Fruit fly (Drosophila melanogaster): Measurements from ENCODE around the gene ntc.
A peak's percentile ranks its signal among the peaks of the same experiment; 100 is the strongest.

Gene ntc

DNA sequence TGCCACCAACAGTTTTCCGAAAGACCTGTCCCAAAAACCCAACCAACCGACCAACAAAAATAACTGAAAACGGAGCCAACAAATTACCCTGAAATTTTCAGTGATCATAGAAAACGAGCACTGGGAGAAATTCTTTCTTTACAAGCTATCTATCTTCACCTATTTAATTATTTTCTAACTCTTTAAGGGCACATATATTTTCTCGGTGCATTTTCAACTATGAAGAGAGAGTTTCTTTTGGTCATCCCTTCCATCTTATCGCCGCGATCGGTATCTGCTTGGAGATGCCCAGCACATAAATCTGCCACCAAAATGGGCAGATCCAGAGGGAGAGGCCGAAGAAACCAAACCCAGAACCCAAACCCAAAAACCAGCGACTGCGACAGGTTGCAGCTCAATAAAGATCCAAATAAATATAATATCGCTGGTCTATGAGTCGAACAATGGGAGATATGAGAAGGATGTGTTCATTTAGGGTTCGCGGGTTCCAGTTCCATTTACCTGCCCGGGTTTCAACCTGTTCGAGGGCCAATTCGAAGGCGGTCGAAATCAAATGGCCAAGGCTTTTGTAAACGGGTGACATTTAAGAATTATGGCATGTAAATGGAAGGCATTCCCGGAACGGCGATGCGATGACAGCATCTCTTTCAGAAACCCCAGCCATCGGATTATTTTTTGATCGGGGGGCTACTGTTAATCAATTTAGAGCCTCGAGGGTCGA lies 36.9 kb upstream of the ntc start (continued):
- peak; percentile 68 for TF ChIP-seq CG10959 (GFP tag; IDR thresholded peaks at IDR 0.05)
- no peak for TF ChIP-seq fd3F (GFP tag; optimal IDR thresholded peaks at IDR 0.05)
- TF ChIP-seq sqz (GFP tag; optimal IDR thresholded peaks at IDR 0.05): no peak
- no peak for TF ChIP-seq Lim3 (GFP tag; IDR thresholded peaks at IDR 0.05)
- no peak for TF ChIP-seq fd64A (GFP tag; optimal IDR thresholded peaks at IDR 0.05)
- TF ChIP-seq Stat92E (GFP tag; optimal IDR thresholded peaks at IDR 0.05): peak in 1 of 3 experiments; percentile 74
- peak; percentile 24 for TF ChIP-seq CG10267 (tag; optimal IDR thresholded peaks at IDR 0.05)
- peak; percentile 48 for TF ChIP-seq CG33557 (GFP tag; optimal IDR thresholded peaks at IDR 0.05)
- TF ChIP-seq pho (GFP tag; optimal IDR thresholded peaks at IDR 0.05): no peak
- TF ChIP-seq z (GFP tag; IDR thresholded peaks at IDR 0.05): 0 out of 3 replicates have a peak, but pooled peaks have one; percentile 26
- peak; percentile 97 for TF ChIP-seq zf30C (GFP tag; optimal IDR thresholded peaks at IDR 0.05)
- peak; percentile 35 for TF ChIP-seq chn (GFP tag; optimal IDR thresholded peaks at IDR 0.05)
- no peak for TF ChIP-seq Hr3 (GFP tag; optimal IDR thresholded peaks at IDR 0.05)
- TF ChIP-seq CG14710 (tag; optimal IDR thresholded peaks at IDR 0.05): peak; percentile 8
- TF ChIP-seq CG1233 (GFP tag; optimal IDR thresholded peaks at IDR 0.05): no peak
- TF ChIP-seq Dbx (GFP tag; IDR thresholded peaks at IDR 0.05): no peak
- TF ChIP-seq dmrt99B (tag; optimal IDR thresholded peaks at IDR 0.05): no peak
- TF ChIP-seq CkIIα-i1 (GFP tag; IDR thresholded peaks at IDR 0.05): no peak
- peak; percentile 97 for TF ChIP-seq grn (GFP tag; optimal IDR thresholded peaks at IDR 0.05)
- TF ChIP-seq HmgZ (tag; optimal IDR thresholded peaks at IDR 0.05): no peak
- no peak for TF ChIP-seq zen (tag; optimal IDR thresholded peaks at IDR 0.05)
- TF ChIP-seq aop (GFP tag; IDR thresholded peaks at IDR 0.05): no peak
- no peak for TF ChIP-seq Myb (GFP tag; optimal IDR thresholded peaks at IDR 0.05)
- no peak for TF ChIP-seq CG18476 (GFP tag; optimal IDR thresholded peaks at IDR 0.05)

dm6 chr3L:3828111-3828510 lies 21.9 kb upstream of the ntc start:
- TF ChIP-seq Sry-δ (GFP tag; optimal IDR thresholded peaks at IDR 0.05) (no peak), pb (GFP tag; optimal IDR thresholded peaks at IDR 0.05) (no peak), Opbp (GFP tag; IDR thresholded peaks at IDR 0.05; ENCODE audit: partially characterized antibody) (0 out of 3 replicates have a peak, but pooled peaks have one; percentile 32), Deaf1 (tag; optimal IDR thresholded peaks at IDR 0.05) (peak; percentile 87), CG34376 (GFP tag; optimal IDR thresholded peaks at IDR 0.05) (no peak), HLH3B (GFP tag; IDR thresholded peaks at IDR 0.05) (no peak), pros (GFP tag; optimal IDR thresholded peaks at IDR 0.05) (peak; percentile 85), CG2202 (tag; optimal IDR thresholded peaks at IDR 0.05) (no peak), CG12744 (GFP tag; optimal IDR thresholded peaks at IDR 0.05) (no peak), abd-A (tag; optimal IDR thresholded peaks at IDR 0.05) (no peak), CG14667 (GFP tag; IDR thresholded peaks at IDR 0.05) (no peak), Bgb (GFP tag; IDR thresholded peaks at IDR 0.05; ENCODE audit: partially characterized antibody) (0 out of 2 replicates have a peak, but pooled peaks have one; percentile 9), nerfin-1 (tag; optimal IDR thresholded peaks at IDR 0.05) (peak; percentile 15), Trl (optimal IDR thresholded peaks at IDR 0.05) (peak; percentile 51 to 78), Trl (GFP tag; optimal IDR thresholded peaks at IDR 0.05) (no peak)
